In the genomic region with DNA sequence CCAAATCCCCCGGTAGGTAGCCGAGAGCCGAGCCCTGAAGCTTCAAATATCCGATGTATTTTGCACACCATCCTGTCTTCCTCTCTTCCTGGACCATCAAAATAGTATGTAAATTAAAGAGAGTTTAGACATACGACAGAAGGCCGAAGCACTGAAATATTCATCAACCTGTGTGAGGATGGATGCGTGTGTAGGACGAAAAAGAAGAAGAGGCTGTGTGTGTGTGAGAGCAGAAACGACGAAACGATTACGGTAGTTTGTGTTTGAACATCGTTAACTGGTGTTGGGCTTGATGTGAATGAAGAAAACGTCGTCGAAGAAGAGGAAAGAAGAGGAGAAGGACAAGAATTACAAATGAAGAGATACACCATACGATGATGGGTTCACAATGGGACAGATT, we compare ENCODE assay signal across 1 worm cellular context.
TF ChIP-seq lines count a peak whose summit lies in the region.

No protein-coding gene starts in this region.

TF ChIP-seq in whole organism, L1 larva, 84 proteins besides CTCF, POLR2A, EP300 and RAD21 (continued from another document):
- TF ChIP-seq dsc-1 (tag; optimal IDR thresholded peaks at IDR 0.05; lab: Kevin White, UChicago), result no peak
- no peak for TF ChIP-seq sup-37 (GFP tag; optimal IDR thresholded peaks at IDR 0.05; lab: Kevin White, UChicago)
- no peak for TF ChIP-seq blmp-1 (tag; optimal IDR thresholded peaks at IDR 0.05; lab: Kevin White, UChicago)
- no peak for TF ChIP-seq ama-1 (optimal IDR thresholded peaks at IDR 0.05; lab: Kevin White, UChicago)
- TF ChIP-seq lin-14 (GFP tag; optimal IDR thresholded peaks at IDR 0.05; lab: Kevin White, UChicago), result peak; percentile 41
- TF ChIP-seq egl-13 (tag; optimal IDR thresholded peaks at IDR 0.05; lab: Kevin White, UChicago), result peak; percentile 36
- TF ChIP-seq nhr-12 (tag; optimal IDR thresholded peaks at IDR 0.05; lab: Kevin White, UChicago), result no peak
- TF ChIP-seq nhr-84 (tag; optimal IDR thresholded peaks at IDR 0.05; lab: Kevin White, UChicago), result no peak
- no peak for TF ChIP-seq C16A3.4 (tag; optimal IDR thresholded peaks at IDR 0.05; lab: Kevin White, UChicago)
- no peak for TF ChIP-seq pqm-1 (tag; optimal IDR thresholded peaks at IDR 0.05; lab: Kevin White, UChicago)
- no peak for TF ChIP-seq irx-1 (tag; optimal IDR thresholded peaks at IDR 0.05; lab: Kevin White, UChicago)
